Fruit fly (Drosophila melanogaster) whole organism, adult: ENCODE data around the gene Lztr1.

ENCODE experiments used
- CG11617 ChIP-seq: fragments of 200-800 bp; sonication (Bioruptor generic); optimal IDR thresholded peaks from 2 replicates; lab custom pipeline; 2017; ENCODE audit warnings: mild to moderate bottlenecking, missing biosample characterization, missing genetic modification reagents, missing genetic modification characterization
- CG12768 ChIP-seq: fragments of 200-800 bp; sonication (Bioruptor generic); optimal IDR thresholded peaks from 2 replicates; lab custom pipeline; 2017; ENCODE audit warnings: missing biosample characterization, missing genetic modification characterization, mild to moderate bottlenecking, moderate library complexity, missing genetic modification reagents
- CG14711 ChIP-seq: fragments of 200-800 bp; sonication (Bioruptor generic); optimal IDR thresholded peaks from 2 replicates; lab custom pipeline; 2018; ENCODE audit warnings: missing biosample characterization, mild to moderate bottlenecking, missing genetic modification characterization, moderate library complexity
- CG1620 ChIP-seq: fragments of 200-800 bp; sonication (Bioruptor generic); optimal IDR thresholded peaks from 2 replicates; lab custom pipeline; 2016; ENCODE audit warnings: missing biosample characterization, missing genetic modification characterization
- CG33017 ChIP-seq: fragments of 200-800 bp; sonication (Bioruptor generic); optimal IDR thresholded peaks from 2 replicates; lab custom pipeline; 2018; ENCODE audit warnings: missing biosample characterization, mild to moderate bottlenecking, missing genetic modification characterization, moderate library complexity
- CG5204 ChIP-seq: fragments of 200-800 bp; sonication (Bioruptor generic); optimal IDR thresholded peaks from 2 replicates; lab custom pipeline; 2016; ENCODE audit warnings: missing biosample characterization, missing genetic modification characterization
- CG7045 ChIP-seq: fragments of 200-800 bp; sonication (Bioruptor generic); optimal IDR thresholded peaks from 2 replicates; lab custom pipeline; 2017; ENCODE audit warnings: missing biosample characterization, mild to moderate bottlenecking, missing genetic modification characterization
- CG7101 ChIP-seq: fragments of 200-800 bp; sonication (Bioruptor generic); optimal IDR thresholded peaks from 2 replicates; lab custom pipeline; 2018; ENCODE audit warnings: missing biosample characterization, mild to moderate bottlenecking, missing genetic modification characterization, moderate library complexity
- Clk ChIP-seq: fragments of 200-800 bp; sonication (Bioruptor generic); optimal IDR thresholded peaks from 2 replicates; lab custom pipeline; 2017; ENCODE audit warnings: missing biosample characterization, missing genetic modification characterization
- Crg-1 ChIP-seq: fragments of 200-800 bp; sonication (Bioruptor generic); optimal IDR thresholded peaks from 2 replicates; lab custom pipeline; 2016; ENCODE audit warnings: missing biosample characterization, missing genetic modification characterization
- Hr96 ChIP-seq: fragments of 200-800 bp; sonication (Bioruptor generic); optimal IDR thresholded peaks from 2 replicates; lab custom pipeline; 2016; ENCODE audit warnings: missing biosample characterization, missing genetic modification characterization
- Mnt ChIP-seq: fragments of 200-800 bp; sonication (Bioruptor generic); optimal IDR thresholded peaks from 2 replicates; lab custom pipeline; 2016; ENCODE audit warnings: missing biosample characterization, mild to moderate bottlenecking, missing genetic modification characterization
- bab1 ChIP-seq: fragments of 200-800 bp; sonication (Bioruptor generic); optimal IDR thresholded peaks from 3 replicates; lab custom pipeline; 2019; ENCODE audit warnings: missing biosample characterization, mild to moderate bottlenecking, missing genetic modification characterization, moderate library complexity
- cic ChIP-seq: fragments of 200-800 bp; sonication (Bioruptor generic); optimal IDR thresholded peaks from 2 replicates; lab custom pipeline; 2017; ENCODE audit warnings: missing biosample characterization, mild to moderate bottlenecking, missing genetic modification characterization, moderate library complexity
- cnc ChIP-seq, 2 experiments: fragments of >200 bp; optimal IDR thresholded peaks; 2 replicates each; lab custom pipeline; 2017
- kay ChIP-seq: fragments of 200-800 bp; sonication (Bioruptor generic); peaks from one replicate; lab custom pipeline; 2016; ENCODE audit warnings: missing biosample characterization, missing genetic modification characterization, borderline replicate concordance
- ovo ChIP-seq: fragments of 200-800 bp; sonication (Bioruptor generic); optimal IDR thresholded peaks from 2 replicates; lab custom pipeline; 2016; ENCODE audit warnings: missing biosample characterization, missing genetic modification characterization
- pad ChIP-seq: fragments of 200-800 bp; sonication (Bioruptor generic); optimal IDR thresholded peaks from 3 replicates; lab custom pipeline; 2017; ENCODE audit warnings: missing biosample characterization, missing genetic modification characterization, mild to moderate bottlenecking, moderate library complexity, missing genetic modification reagents
- tj ChIP-seq: fragments of 200-800 bp; sonication (Bioruptor generic); optimal IDR thresholded peaks from 3 replicates; lab custom pipeline; 2017; ENCODE audit warnings: missing biosample characterization, mild to moderate bottlenecking, missing genetic modification characterization, moderate library complexity
- toe ChIP-seq: fragments of 200-800 bp; sonication (Bioruptor generic); optimal IDR thresholded peaks from 2 replicates; lab custom pipeline; 2016; ENCODE audit warnings: missing biosample characterization, missing genetic modification characterization

Gene Lztr1

DNA sequence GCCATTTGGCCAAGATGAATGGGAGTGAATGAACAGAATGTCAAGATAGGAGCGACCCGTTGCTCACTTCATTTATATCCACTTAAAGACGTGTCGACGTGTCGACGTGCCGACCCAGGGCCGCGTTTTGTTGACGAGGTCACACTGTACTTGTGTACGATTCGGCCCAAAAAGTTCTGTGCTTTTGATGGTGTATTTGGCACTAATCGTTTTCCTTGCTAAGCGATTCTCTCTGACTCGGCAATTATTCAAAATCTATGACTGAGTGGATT, 20.8 kb upstream of the Lztr1 start:
- no peak for TF ChIP-seq kay (GFP tag; lab: Kevin White, UChicago)
- TF ChIP-seq CG12768 (GFP tag; lab: Kevin White, UChicago): no peak
- TF ChIP-seq CG33017 (tag; lab: Kevin White, UChicago): no peak
- TF ChIP-seq cic: no peak
- no peak for TF ChIP-seq pad (GFP tag; lab: Kevin White, UChicago)
- no peak for TF ChIP-seq toe (GFP tag; lab: Kevin White, UChicago)

- TF ChIP-seq bab1 (GFP tag; lab: Kevin White, UChicago): no peak
- TF ChIP-seq CG7101 (tag; lab: Kevin White, UChicago): peak; percentile 51
- no peak for TF ChIP-seq ovo (GFP tag; lab: Kevin White, UChicago)
- TF ChIP-seq cic: no peak
- no peak for TF ChIP-seq CG12768 (GFP tag; lab: Kevin White, UChicago)
- TF ChIP-seq CG33017 (tag; lab: Kevin White, UChicago): peak; percentile 17
- no peak for TF ChIP-seq Crg-1 (GFP tag; lab: Kevin White, UChicago)
- TF ChIP-seq tj: no peak
- TF ChIP-seq toe (GFP tag; lab: Kevin White, UChicago): peak; percentile 13
- no peak for TF ChIP-seq Clk
- no peak for TF ChIP-seq cnc (optimal IDR thresholded peaks at IDR 0.05; lab: Kevin White, UChicago)
- TF ChIP-seq CG7045 (GFP tag; lab: Kevin White, UChicago): no peak
- no peak for TF ChIP-seq kay (GFP tag; lab: Kevin White, UChicago)
- TF ChIP-seq CG11617 (GFP tag; lab: Kevin White, UChicago): peak; percentile 54
- peak; percentile 14 for TF ChIP-seq pad (GFP tag; lab: Kevin White, UChicago)
- no peak for TF ChIP-seq CG1620 (GFP tag; lab: Kevin White, UChicago)
- no peak for TF ChIP-seq CG5204 (GFP tag; lab: Kevin White, UChicago)
- peak; percentile 3 for TF ChIP-seq CG14711 (tag; lab: Kevin White, UChicago)
- no peak for TF ChIP-seq Mnt (GFP tag; lab: Kevin White, UChicago)
- no peak for TF ChIP-seq Hr96 (GFP tag; lab: Kevin White, UChicago)
These were observed 20.3 kb upstream of the Lztr1 start, which contains the start of gene CG3699 for dm6 chrX:947450-948284. TSS of gene CG3699 (minus strand) at chrX:947500.

DNA sequence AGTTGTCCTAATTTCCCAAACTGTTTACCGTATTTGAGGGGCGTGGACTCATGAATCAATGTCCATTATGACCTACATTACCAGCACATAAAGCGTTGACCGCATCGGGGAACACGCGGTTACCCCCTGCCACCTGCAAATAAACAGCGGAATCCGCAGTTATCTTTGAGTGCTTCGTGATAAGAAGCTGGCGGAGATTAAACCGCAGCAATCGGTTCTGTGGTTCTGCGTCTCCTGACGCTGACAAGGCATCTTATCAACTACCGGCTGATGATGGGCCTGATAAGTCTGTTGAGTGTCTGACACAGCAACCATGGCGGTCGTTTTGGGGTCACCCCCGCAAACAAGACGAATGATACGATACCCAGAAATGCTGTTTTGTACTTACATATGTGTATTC, 18.8 kb upstream of the Lztr1 start:
- TF ChIP-seq cic: peak; percentile 49
- TF ChIP-seq cnc (optimal IDR thresholded peaks at IDR 0.05; lab: Kevin White, UChicago): no peak
- TF ChIP-seq Mnt (GFP tag; lab: Kevin White, UChicago): peak; percentile 38
- no peak for TF ChIP-seq CG11617 (GFP tag; lab: Kevin White, UChicago)
- no peak for TF ChIP-seq ovo (GFP tag; lab: Kevin White, UChicago)
- TF ChIP-seq CG7101 (tag; lab: Kevin White, UChicago): no peak
- no peak for TF ChIP-seq CG5204 (GFP tag; lab: Kevin White, UChicago)
- TF ChIP-seq bab1 (GFP tag; lab: Kevin White, UChicago): no peak
- no peak for TF ChIP-seq CG7045 (GFP tag; lab: Kevin White, UChicago)
- no peak for TF ChIP-seq CG14711 (tag; lab: Kevin White, UChicago)
- peak; percentile 35 for TF ChIP-seq CG12768 (GFP tag; lab: Kevin White, UChicago)
- no peak for TF ChIP-seq CG1620 (GFP tag; lab: Kevin White, UChicago)
- no peak for TF ChIP-seq CG33017 (tag; lab: Kevin White, UChicago)
- no peak for TF ChIP-seq Hr96 (GFP tag; lab: Kevin White, UChicago)
- TF ChIP-seq tj: peak; percentile 30
- no peak for TF ChIP-seq Clk
- TF ChIP-seq pad (GFP tag; lab: Kevin White, UChicago): no peak
- no peak for TF ChIP-seq toe (GFP tag; lab: Kevin White, UChicago)
- TF ChIP-seq kay (GFP tag; lab: Kevin White, UChicago): no peak
- TF ChIP-seq Crg-1 (GFP tag; lab: Kevin White, UChicago): no peak

dm6 chrX:945446-946013, 18.1 kb upstream of the Lztr1 start, which contains the start of gene CG3703:
TSS of gene CG3703 (minus strand) at chrX:945773.
- TF ChIP-seq Clk (no peak), CG5204 (GFP tag; lab: Kevin White, UChicago) (no peak), cnc (optimal IDR thresholded peaks at IDR 0.05; lab: Kevin White, UChicago) (no peak), pad (GFP tag; lab: Kevin White, UChicago) (no peak), toe (GFP tag; lab: Kevin White, UChicago) (no peak), Mnt (GFP tag; lab: Kevin White, UChicago) (no peak)

dm6 chrX:940580-941184, 13.3 kb upstream of the Lztr1 start, which contains the start of the genes CG3704 and mus81:
TSS of gene CG3704 (minus strand) at chrX:940805.
TSS of gene mus81 (plus strand) at chrX:941075.
- TF ChIP-seq kay (GFP tag; lab: Kevin White, UChicago): no peak
- no peak for TF ChIP-seq cnc (optimal IDR thresholded peaks at IDR 0.05; lab: Kevin White, UChicago)
- peak; percentile 15 for TF ChIP-seq pad (GFP tag; lab: Kevin White, UChicago)
- peak; percentile 21 for TF ChIP-seq tj
- no peak for TF ChIP-seq CG1620 (GFP tag; lab: Kevin White, UChicago)
- TF ChIP-seq CG7101 (tag; lab: Kevin White, UChicago): no peak
- TF ChIP-seq cic: no peak
- TF ChIP-seq CG5204 (GFP tag; lab: Kevin White, UChicago): no peak
- peak; percentile 68 for TF ChIP-seq Mnt (GFP tag; lab: Kevin White, UChicago)
- no peak for TF ChIP-seq Clk
- TF ChIP-seq CG14711 (tag; lab: Kevin White, UChicago): peak; percentile 5
- no peak for TF ChIP-seq CG11617 (GFP tag; lab: Kevin White, UChicago)
- TF ChIP-seq Crg-1 (GFP tag; lab: Kevin White, UChicago): no peak
- no peak for TF ChIP-seq bab1 (GFP tag; lab: Kevin White, UChicago)
- TF ChIP-seq CG7045 (GFP tag; lab: Kevin White, UChicago): no peak
